Fruit fly (Drosophila melanogaster): Measurements from ENCODE around the gene CG33654.

DNA sequence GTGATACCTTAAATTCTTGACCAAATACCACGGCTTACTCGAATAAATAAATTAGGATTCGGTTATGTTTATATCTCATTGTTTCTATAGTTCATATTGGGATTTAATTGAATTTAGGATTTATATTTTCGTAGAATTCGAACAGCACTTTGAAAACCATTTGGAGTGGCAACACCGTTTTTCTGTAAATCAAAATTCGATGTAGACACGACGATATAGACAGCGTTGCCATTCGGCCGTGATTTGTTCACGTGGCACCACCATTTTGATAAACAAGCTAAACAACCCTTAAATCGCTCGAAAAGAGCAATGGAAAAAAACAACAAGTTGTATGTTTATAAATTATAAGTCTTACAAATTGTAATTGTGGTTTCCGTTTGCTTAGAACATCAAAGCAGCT, 45.6 kb upstream of the CG33654 start:
- TF ChIP-seq D1 (tag; optimal IDR thresholded peaks at IDR 0.05) (no peak), CG4496 (GFP tag; IDR thresholded peaks at IDR 0.05) (no peak), CG15710 (tag; optimal IDR thresholded peaks at IDR 0.05) (no peak), CG13204 (GFP tag; optimal IDR thresholded peaks at IDR 0.05) (no peak), CG12605 (GFP tag; IDR thresholded peaks at IDR 0.05) (no peak)

Measured in whole organism, pupa.